Fruit fly (Drosophila melanogaster) whole organism, embryonic: Measurements from ENCODE around the gene Cpr73D.

Experiments used
- ATbp ChIP-seq: fragments of 200-800 bp; sonication (Bioruptor generic); optimal IDR thresholded peaks from 2 replicates; lab custom pipeline; 2017; ENCODE audit warnings: missing biosample characterization, mild to moderate bottlenecking, missing genetic modification characterization, missing genetic modification reagents
- Asciz ChIP-seq: fragments of 200-800 bp; sonication (Bioruptor generic); optimal IDR thresholded peaks from 2 replicates; lab custom pipeline; 2017; ENCODE audit warnings: missing biosample characterization, mild to moderate bottlenecking, missing genetic modification characterization, missing genetic modification reagents
- B-H1 ChIP-seq: fragments of 200-800 bp; sonication (Bioruptor generic); IDR thresholded peaks from 3 replicates; pipeline ENCODE4 v1.3.6; 2022; ENCODE audit warnings: missing biosample characterization, missing genetic modification characterization
- CG1024 ChIP-seq: fragments of 200-800 bp; sonication (Bioruptor generic); IDR thresholded peaks from 2 replicates; pipeline ENCODE4 v1.3.6; 2022; ENCODE audit warnings: missing biosample characterization, missing genetic modification characterization
- CG11247 ChIP-seq: fragments of 200-800 bp; sonication (Bioruptor generic); IDR thresholded peaks from 2 replicates; pipeline ENCODE4 v1.3.6; 2022; ENCODE audit warnings: missing biosample characterization, missing genetic modification characterization
- CG14965 ChIP-seq: fragments of 200-800 bp; sonication (Bioruptor generic); optimal IDR thresholded peaks from 2 replicates; lab custom pipeline; 2016; ENCODE audit warnings: missing biosample characterization, missing genetic modification characterization, borderline replicate concordance
- CG15073 ChIP-seq: fragments of 200-800 bp; sonication (Bioruptor generic); optimal IDR thresholded peaks from 2 replicates; lab custom pipeline; 2016; ENCODE audit warnings: missing biosample characterization, missing genetic modification characterization
- CG1647 ChIP-seq: fragments of 200-800 bp; sonication (Bioruptor generic); optimal IDR thresholded peaks from 3 replicates; lab custom pipeline; 2016; ENCODE audit warnings: missing biosample characterization, missing genetic modification characterization
- CG30020 ChIP-seq: fragments of 200-800 bp; optimal IDR thresholded peaks from 2 replicates; lab custom pipeline; 2019; ENCODE audit warnings: missing biosample characterization, mild to moderate bottlenecking, missing genetic modification characterization, moderate library complexity
- CG31388 ChIP-seq: fragments of 200-800 bp; sonication (Bioruptor generic); optimal IDR thresholded peaks from 2 replicates; lab custom pipeline; 2016; ENCODE audit warnings: missing biosample characterization, missing genetic modification characterization
- CG32532 ChIP-seq: fragments of 200-800 bp; sonication (Bioruptor generic); IDR thresholded peaks from 2 replicates; pipeline ENCODE4 v1.3.6; 2022; ENCODE audit warnings: missing biosample characterization, missing genetic modification characterization
- CG4617 ChIP-seq: fragments of 200-800 bp; sonication (Bioruptor generic); optimal IDR thresholded peaks from 3 replicates; lab custom pipeline; 2016; ENCODE audit warnings: missing biosample characterization, missing genetic modification characterization, borderline replicate concordance
- CG5180 ChIP-seq: fragments of 200-800 bp; sonication (Bioruptor generic); optimal IDR thresholded peaks from 3 replicates; lab custom pipeline; 2017; ENCODE audit warnings: missing biosample characterization, missing genetic modification characterization, mild to moderate bottlenecking, moderate library complexity, missing genetic modification reagents
- CG6791 ChIP-seq: fragments of 200-800 bp; sonication (Bioruptor generic); IDR thresholded peaks from 3 replicates; pipeline ENCODE4 v1.3.6; 2022; ENCODE audit warnings: missing biosample characterization, missing genetic modification characterization; ENCODE audit not compliant: partially characterized antibody
- CG7357 ChIP-seq: fragments of 200-800 bp; sonication (Bioruptor generic); IDR thresholded peaks from 3 replicates; pipeline ENCODE4 v1.3.6; 2022; ENCODE audit warnings: missing biosample characterization, missing genetic modification characterization
- CG7786 ChIP-seq: fragments of 200-800 bp; sonication (Bioruptor generic); optimal IDR thresholded peaks from 2 replicates; lab custom pipeline; 2016; ENCODE audit warnings: missing biosample characterization, missing genetic modification characterization
- CG7987 ChIP-seq: fragments of 200-800 bp; sonication (Bioruptor generic); optimal IDR thresholded peaks from 2 replicates; lab custom pipeline; 2018; ENCODE audit warnings: missing biosample characterization, mild to moderate bottlenecking, missing genetic modification characterization, moderate library complexity
- CG8290 ChIP-seq, 3 experiments: fragments of 200-800 bp; sonication (Bioruptor generic); optimal IDR thresholded peaks; 2 replicates each; lab custom pipeline; 2016 to 2019; ENCODE audit warnings: missing biosample characterization in 3 of 3, missing genetic modification characterization in 3 of 3, mild to moderate bottlenecking in 2 of 3, moderate library complexity in 1 of 3
- CTCF ChIP-seq: fragments of 200-800 bp; sonication (Bioruptor generic); optimal IDR thresholded peaks from 2 replicates; lab custom pipeline; 2017; ENCODE audit warnings: missing biosample characterization, mild to moderate bottlenecking, missing genetic modification characterization, moderate library complexity
- D19B ChIP-seq: fragments of 200-800 bp; sonication (Bioruptor generic); optimal IDR thresholded peaks from 2 replicates; lab custom pipeline; 2017; ENCODE audit warnings: missing biosample characterization, mild to moderate bottlenecking, missing genetic modification characterization
- Dek ChIP-seq: fragments of 200-800 bp; sonication (Bioruptor generic); optimal IDR thresholded peaks from 3 replicates; lab custom pipeline; 2019; ENCODE audit warnings: missing biosample characterization, mild to moderate bottlenecking, missing genetic modification characterization, moderate library complexity
- Dip3 ChIP-seq: fragments of 200-800 bp; sonication (Bioruptor generic); optimal IDR thresholded peaks from 3 replicates; lab custom pipeline; 2016; ENCODE audit warnings: missing biosample characterization, missing genetic modification characterization
- Doc2 ChIP-seq: fragments of 200-800 bp; sonication (Bioruptor generic); IDR thresholded peaks from 2 replicates; pipeline ENCODE4 v1.3.6; 2022; ENCODE audit warnings: missing biosample characterization, missing genetic modification characterization
- Fer1 ChIP-seq: fragments of 200-800 bp; sonication (Bioruptor generic); optimal IDR thresholded peaks from 2 replicates; lab custom pipeline; 2017; ENCODE audit warnings: missing biosample characterization, mild to moderate bottlenecking, missing genetic modification characterization
- Fer3 ChIP-seq: fragments of 200-800 bp; sonication (Bioruptor generic); optimal IDR thresholded peaks from 2 replicates; lab custom pipeline; 2018; ENCODE audit warnings: missing biosample characterization, mild to moderate bottlenecking, missing genetic modification characterization, moderate library complexity
- GATAe ChIP-seq: fragments of 200-800 bp; sonication (Bioruptor generic); conservative IDR thresholded peaks from 2 replicates; pipeline ENCODE4 v1.3.6; 2022; ENCODE audit warnings: missing biosample characterization, missing genetic modification characterization
- HLH3B ChIP-seq: fragments of 200-800 bp; sonication (Bioruptor generic); IDR thresholded peaks from 2 replicates; pipeline ENCODE4 v1.3.6; 2022; ENCODE audit warnings: missing biosample characterization, missing genetic modification characterization
- Hr3 ChIP-seq: fragments of 200-800 bp; sonication (Bioruptor generic); optimal IDR thresholded peaks from 3 replicates; lab custom pipeline; 2016; ENCODE audit warnings: missing biosample characterization, missing genetic modification characterization
- Med ChIP-seq: fragments of 200-800 bp; sonication (Bioruptor generic); peaks from one replicate; lab custom pipeline; 2016; ENCODE audit warnings: missing biosample characterization, missing genetic modification characterization, mild to moderate bottlenecking, inconsistent platforms, moderate library complexity
- NC2α ChIP-seq: fragments of 200-800 bp; sonication (Bioruptor generic); optimal IDR thresholded peaks from 2 replicates; lab custom pipeline; 2016; ENCODE audit warnings: missing biosample characterization, missing genetic modification characterization
- Nf-YA ChIP-seq: fragments of 200-800 bp; sonication (Bioruptor generic); IDR thresholded peaks from 2 replicates; pipeline ENCODE4 v1.3.6; 2022; ENCODE audit warnings: missing biosample characterization, missing genetic modification characterization
- Spps ChIP-seq: fragments of 200-800 bp; sonication (Bioruptor generic); optimal IDR thresholded peaks from 2 replicates; lab custom pipeline; 2018; ENCODE audit warnings: missing biosample characterization, mild to moderate bottlenecking, missing genetic modification characterization
- Stat92E ChIP-seq, 3 experiments: fragments of >200 bp in 2 of 3; fragments of 200-800 bp in 1 of 3; sonication (Bioruptor generic) in 1 of 3; optimal IDR thresholded peaks; 2 replicates each; lab custom pipeline; 2017 to 2019; ENCODE audit warnings: missing biosample characterization in 3 of 3, missing genetic modification characterization in 3 of 3, mild to moderate bottlenecking in 1 of 3, moderate library complexity in 1 of 3
- chn ChIP-seq: fragments of 200-800 bp; sonication (Bioruptor generic); optimal IDR thresholded peaks from 2 replicates; lab custom pipeline; 2016; ENCODE audit warnings: missing biosample characterization, missing genetic modification characterization
- fru ChIP-seq: fragments of >200 bp; optimal IDR thresholded peaks from 2 replicates; lab custom pipeline; 2017
- ind ChIP-seq: fragments of 200-800 bp; sonication (Bioruptor generic); optimal IDR thresholded peaks from 3 replicates; lab custom pipeline; 2016; ENCODE audit warnings: missing biosample characterization, missing genetic modification characterization
- lbe ChIP-seq: fragments of 200-800 bp; sonication (Bioruptor generic); optimal IDR thresholded peaks from 2 replicates; lab custom pipeline; 2016; ENCODE audit warnings: missing biosample characterization, mild to moderate bottlenecking, missing genetic modification characterization
- nom ChIP-seq: fragments of 200-800 bp; sonication (Bioruptor generic); optimal IDR thresholded peaks from 2 replicates; lab custom pipeline; 2017; ENCODE audit warnings: missing biosample characterization, missing genetic modification characterization, mild to moderate bottlenecking, moderate library complexity, missing genetic modification reagents
- prd ChIP-seq, 3 experiments: fragments of >200 bp in 2 of 3; fragments of 200-800 bp in 1 of 3; sonication (Bioruptor generic) in 1 of 3; optimal IDR thresholded peaks in 2 of 3; IDR thresholded peaks in 1 of 3; 2 replicates in 2 of 3; 3 replicates in 1 of 3; pipeline versions ENCODE4 v1.3.6 to Lab custom; 2017 to 2022; ENCODE audit warnings: missing biosample characterization in 1 of 3, missing genetic modification characterization in 1 of 3
- pzg ChIP-seq: fragments of 200-800 bp; sonication (Bioruptor generic); optimal IDR thresholded peaks from 3 replicates; lab custom pipeline; 2018; ENCODE audit warnings: missing biosample characterization, mild to moderate bottlenecking, missing genetic modification characterization, moderate library complexity
- schlank ChIP-seq: fragments of 200-800 bp; sonication (Bioruptor generic); optimal IDR thresholded peaks from 2 replicates; lab custom pipeline; 2018; ENCODE audit warnings: missing biosample characterization, mild to moderate bottlenecking, missing genetic modification characterization
- slou ChIP-seq: fragments of 200-800 bp; sonication (Bioruptor generic); optimal IDR thresholded peaks from 3 replicates; lab custom pipeline; 2016; ENCODE audit warnings: missing biosample characterization, missing genetic modification characterization
- sna ChIP-seq: fragments of 200-800 bp; sonication (Bioruptor generic); IDR thresholded peaks from 2 replicates; pipeline ENCODE4 v1.3.6; 2022; ENCODE audit warnings: missing biosample characterization, missing genetic modification characterization; ENCODE audit not compliant: partially characterized antibody
- so ChIP-seq: fragments of 200-800 bp; sonication (Bioruptor generic); IDR thresholded peaks from 3 replicates; pipeline ENCODE4 v1.3.6; 2022; ENCODE audit warnings: missing biosample characterization, missing genetic modification characterization
- sqz ChIP-seq: fragments of 200-800 bp; sonication (Bioruptor generic); optimal IDR thresholded peaks from 3 replicates; lab custom pipeline; 2018; ENCODE audit warnings: missing biosample characterization, mild to moderate bottlenecking, missing genetic modification characterization
- ssp ChIP-seq: fragments of 200-800 bp; sonication (Bioruptor generic); IDR thresholded peaks from 2 replicates; pipeline ENCODE4 v1.3.6; 2022; ENCODE audit warnings: missing biosample characterization, missing genetic modification characterization
- tgo ChIP-seq: fragments of 200-800 bp; sonication (Bioruptor generic); IDR thresholded peaks from 3 replicates; pipeline ENCODE4 v1.3.6; 2022; ENCODE audit warnings: missing biosample characterization, missing genetic modification characterization
- zf30C ChIP-seq: fragments of 200-800 bp; sonication (Bioruptor generic); optimal IDR thresholded peaks from 3 replicates; lab custom pipeline; 2018; ENCODE audit warnings: missing biosample characterization, mild to moderate bottlenecking, missing genetic modification characterization

The Cpr73D gene

dm6 chr3L:16956768-16957533 lies 538 bp downstream of the Cpr73D start (continued):
- TF ChIP-seq GATAe (GFP tag; lab: Robert Waterston, UW), result no peak
- TF ChIP-seq Fer1, result peak; percentile 69
- no peak for TF ChIP-seq CTCF (GFP tag; lab: Kevin White, UChicago)
- no peak for TF ChIP-seq nom (GFP tag; lab: Kevin White, UChicago)
- TF ChIP-seq Fer3 (tag; lab: Kevin White, UChicago), result peak; percentile 56
- TF ChIP-seq Med (GFP tag; lab: Kevin White, UChicago), result peak; percentile 83
- peak; percentile 57; the same call in 2 of the 3 replicates for TF ChIP-seq so
- peak; percentile 57; the same call in 1 of the 2 replicates for TF ChIP-seq Nf-YA (GFP tag; lab: Robert Waterston, UW)
- no peak for TF ChIP-seq Doc2 (GFP tag; lab: Robert Waterston, UW)
- TF ChIP-seq NC2α (GFP tag; lab: Kevin White, UChicago), result peak; percentile 2
- no peak for TF ChIP-seq sqz
- peak; percentile 62 for TF ChIP-seq Dek
- peak; percentile 62 for TF ChIP-seq zf30C (GFP tag; lab: Kevin White, UChicago)
- peak; percentile 46; the same call in 1 of the 2 replicates for TF ChIP-seq ssp
- TF ChIP-seq CG7357 (GFP tag; lab: Robert Waterston, UW), result peak; percentile 66; the same call in 2 of the 3 replicates
- TF ChIP-seq CG1647 (GFP tag; lab: Kevin White, UChicago), result peak; percentile 26
- no peak for TF ChIP-seq Stat92E (GFP tag; optimal IDR thresholded peaks at IDR 0.05; lab: Kevin White, UChicago)
- TF ChIP-seq Spps (tag; lab: Kevin White, UChicago), result peak; percentile 14
- no peak for TF ChIP-seq CG14965 (GFP tag; lab: Kevin White, UChicago)
- peak; percentile 14 for TF ChIP-seq schlank (tag; lab: Kevin White, UChicago)
- no peak for TF ChIP-seq CG15073 (GFP tag; lab: Kevin White, UChicago)
- no peak for TF ChIP-seq lbe (GFP tag; lab: Kevin White, UChicago)
- TF ChIP-seq ATbp, result peak; percentile 50
- peak; percentile 53 for TF ChIP-seq CG11247 (GFP tag; lab: Robert Waterston, UW)
- TF ChIP-seq fru (lab: Kevin White, UChicago), result no peak
- no peak for TF ChIP-seq CG4617
- TF ChIP-seq prd (optimal IDR thresholded peaks at IDR 0.05; lab: Kevin White, UChicago), result no peak
- TF ChIP-seq prd (GFP tag; IDR thresholded peaks at IDR 0.05; lab: Robert Waterston, UW), result peak; percentile 78
- TF ChIP-seq Asciz (GFP tag; lab: Kevin White, UChicago), result peak; percentile 69
- peak; percentile 22 for TF ChIP-seq CG7786
- no peak for TF ChIP-seq CG6791 (GFP tag; lab: Robert Waterston, UW)
- no peak for TF ChIP-seq CG31388 (GFP tag; lab: Kevin White, UChicago)
- TF ChIP-seq CG32532 (GFP tag; lab: Robert Waterston, UW), result peak; percentile 81
- peak; percentile 51; the same call in 2 of the 3 replicates for TF ChIP-seq B-H1 (GFP tag; lab: Robert Waterston, UW)
- TF ChIP-seq HLH3B (GFP tag; lab: Robert Waterston, UW), result peak; percentile 78
- peak; percentile 44; the same call in 1 of the 2 replicates for TF ChIP-seq CG1024 (GFP tag; lab: Robert Waterston, UW)
- peak; percentile 24 for TF ChIP-seq slou
- TF ChIP-seq sna, result no peak
- peak; percentile 69 for TF ChIP-seq Hr3 (GFP tag; lab: Kevin White, UChicago)
- peak; percentile 38 for TF ChIP-seq CG5180 (GFP tag; lab: Kevin White, UChicago)
- TF ChIP-seq Dip3 (GFP tag; lab: Kevin White, UChicago), result peak; percentile 57
- TF ChIP-seq D19B (GFP tag; lab: Kevin White, UChicago), result peak; percentile 33
- no peak for TF ChIP-seq CG8290 (GFP tag; optimal IDR thresholded peaks at IDR 0.05; lab: Kevin White, UChicago)
- TF ChIP-seq CG8290 (tag; optimal IDR thresholded peaks at IDR 0.05; lab: Kevin White, UChicago), result peak in 1 of 2 experiments; percentile 36
- peak; percentile 32 for TF ChIP-seq chn
- TF ChIP-seq ind (GFP tag; lab: Kevin White, UChicago), result peak; percentile 52
- TF ChIP-seq pzg (GFP tag; lab: Kevin White, UChicago), result no peak
- no peak for TF ChIP-seq CG7987 (GFP tag; lab: Kevin White, UChicago)
- TF ChIP-seq CG30020 (tag; lab: Kevin White, UChicago), result no peak
- peak; percentile 77 for TF ChIP-seq tgo
